Worm (Caenorhabditis elegans) whole organism, L4 larva: ENCODE data around the gene C04H4.1.

Source experiments
- T20F7.1 ChIP-seq: fragments of 200-800 bp; sonication (Bioruptor generic); optimal IDR thresholded peaks from 2 replicates; lab custom pipeline; 2018; ENCODE audit warnings: mild to moderate bottlenecking, missing genetic modification characterization, missing compliant biosample characterization
- ceh-28 ChIP-seq: fragments of 150-350 bp; optimal IDR thresholded peaks from 2 replicates; lab custom pipeline; 2014; ENCODE audit warnings: missing biosample characterization, missing genetic modification reagents, missing genetic modification characterization
- ces-1 ChIP-seq: fragments of 150-350 bp; sonication (generic microtip); optimal IDR thresholded peaks from 4 replicates; lab custom pipeline; 2014; ENCODE audit warnings: missing biosample characterization, missing genetic modification reagents, missing genetic modification characterization
- ctbp-1 ChIP-seq: fragments of 200-800 bp; sonication (Bioruptor generic); IDR thresholded peaks from 2 replicates; pipeline ENCODE4 v1.3.6; 2022; ENCODE audit warnings: missing genetic modification reagents, missing genetic modification characterization, missing compliant biosample characterization
- hif-1 ChIP-seq, 2 experiments: sonication (generic microtip); optimal IDR thresholded peaks; 2 replicates each; lab custom pipeline; 2016 to 2017; ENCODE audit warnings: missing compliant biosample characterization in 2 of 2, missing genetic modification characterization in 2 of 2, missing genetic modification reagents in 2 of 2, missing genotype in 2 of 2, mild to moderate bottlenecking in 1 of 2
- madf-9 ChIP-seq: fragments of 200-800 bp; sonication (Bioruptor generic); conservative IDR thresholded peaks from 2 replicates; pipeline ENCODE4 v1.3.6; 2022; ENCODE audit warnings: missing genetic modification reagents, missing genetic modification characterization, missing compliant biosample characterization
- nhr-11 ChIP-seq: fragments of 150-350 bp; optimal IDR thresholded peaks from 2 replicates; lab custom pipeline; 2014; ENCODE audit warnings: missing biosample characterization, missing genetic modification characterization
- nhr-28 ChIP-seq: fragments of 150-350 bp; optimal IDR thresholded peaks from 2 replicates; lab custom pipeline; 2014; ENCODE audit warnings: missing biosample characterization, missing genetic modification characterization
- nhr-76 ChIP-seq: fragments of 150-350 bp; optimal IDR thresholded peaks from 2 replicates; lab custom pipeline; 2014; ENCODE audit warnings: missing biosample characterization, missing genetic modification characterization
- pha-4 ChIP-seq, 2 experiments: fragments of 150-350 bp in 1 of 2; fragments of 200-800 bp in 1 of 2; sonication (Bioruptor generic) in 1 of 2; IDR thresholded peaks in 1 of 2; optimal IDR thresholded peaks in 1 of 2; 2 replicates each; pipeline versions ENCODE4 v1.3.6 to Lab custom; 2014 to 2022; ENCODE audit warnings: missing genetic modification characterization in 2 of 2, missing genetic modification reagents in 2 of 2, missing biosample characterization in 1 of 2, missing compliant biosample characterization in 1 of 2
- spr-3 ChIP-seq: fragments of 200-800 bp; sonication (Bioruptor generic); optimal IDR thresholded peaks from 2 replicates; lab custom pipeline; 2018; ENCODE audit warnings: mild to moderate bottlenecking, missing genetic modification characterization, missing compliant biosample characterization
- zag-1 ChIP-seq: fragments of 150-350 bp; optimal IDR thresholded peaks from 2 replicates; lab custom pipeline; 2014; ENCODE audit warnings: missing biosample characterization, missing genetic modification characterization

DNA sequence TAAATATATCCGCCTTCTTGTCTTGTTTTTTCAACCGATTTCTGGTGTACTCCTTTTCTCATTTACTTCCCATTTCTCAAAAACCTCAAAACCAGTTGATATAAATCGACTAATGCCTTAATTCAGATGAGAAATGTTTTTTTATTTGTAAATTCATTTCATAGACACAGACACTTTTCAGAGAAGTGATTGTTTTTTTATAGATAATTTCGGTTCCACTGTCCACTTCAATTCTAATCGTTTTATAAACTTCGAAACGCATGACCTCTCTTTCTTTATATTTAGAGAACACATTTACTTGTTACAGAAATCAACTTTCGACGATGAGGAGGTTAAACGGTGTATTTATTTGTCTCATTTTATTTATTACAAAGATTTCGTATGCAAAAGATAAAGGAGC, 17.8 kb upstream of the C04H4.1 start, which contains the start of gene ZK669.3:
- no peak for TF ChIP-seq ctbp-1 (GFP tag; lab: Robert Waterston, UW)
- TF ChIP-seq T20F7.1 (GFP tag; lab: Kevin White, UChicago) = no peak
- TF ChIP-seq nhr-76 (tag; lab: Kevin White, UChicago) = no peak
- TF ChIP-seq spr-3 = no peak
- TF ChIP-seq ceh-28 = no peak
- TF ChIP-seq hif-1 (tag; optimal IDR thresholded peaks at IDR 0.05; lab: Kevin White, UChicago) = no peak
- TF ChIP-seq zag-1 (tag; lab: Kevin White, UChicago) = no peak
- no peak for TF ChIP-seq ces-1
- no peak for TF ChIP-seq nhr-11 (tag; lab: Kevin White, UChicago)
- no peak for TF ChIP-seq pha-4 (GFP tag; IDR thresholded peaks at IDR 0.05; lab: Robert Waterston, UW)
- TF ChIP-seq pha-4 (tag; optimal IDR thresholded peaks at IDR 0.05; lab: Kevin White, UChicago) = no peak
- no peak for TF ChIP-seq madf-9 (GFP tag; lab: Robert Waterston, UW)
- no peak for TF ChIP-seq nhr-28 (tag; lab: Kevin White, UChicago)
